Worm (Caenorhabditis elegans): ENCODE results near the gene srg-61.

srg-61 gene

DNA sequence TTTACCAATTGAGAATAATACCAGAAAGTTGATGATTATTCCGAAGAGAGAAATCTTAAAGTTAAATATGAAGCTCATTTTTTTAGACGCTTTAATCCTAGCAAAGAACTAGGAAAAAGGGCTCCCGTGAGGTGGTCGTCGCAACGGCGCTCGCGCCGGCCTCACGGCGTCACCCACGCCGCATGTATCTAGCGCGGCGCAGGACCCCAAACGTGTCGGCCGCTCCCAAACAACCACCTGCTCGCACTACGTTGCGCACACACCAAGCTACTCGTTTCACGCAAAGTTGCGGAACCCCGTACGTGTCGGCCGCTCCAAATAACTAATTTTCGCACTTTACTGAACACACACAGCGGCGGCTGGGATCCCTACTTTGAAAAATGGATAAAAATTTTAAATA, 6.3 kb upstream of the srg-61 start:
- TF ChIP-seq dao-5 (tag; optimal IDR thresholded peaks at IDR 0.05) (no peak), W03F9.2 (tag; optimal IDR thresholded peaks at IDR 0.05) (no peak), him-1 (tag; optimal IDR thresholded peaks at IDR 0.05) (no peak)

ce11 chrV:2742298-2742697, 2.2 kb upstream of the srg-61 start, which contains the start of gene srg-62:
srg-62 (minus strand) TSS chrV:2742398.
- TF ChIP-seq dao-5 (tag; optimal IDR thresholded peaks at IDR 0.05) (no peak), him-1 (tag; optimal IDR thresholded peaks at IDR 0.05) (no peak), W03F9.2 (tag; optimal IDR thresholded peaks at IDR 0.05) (no peak)

DNA sequence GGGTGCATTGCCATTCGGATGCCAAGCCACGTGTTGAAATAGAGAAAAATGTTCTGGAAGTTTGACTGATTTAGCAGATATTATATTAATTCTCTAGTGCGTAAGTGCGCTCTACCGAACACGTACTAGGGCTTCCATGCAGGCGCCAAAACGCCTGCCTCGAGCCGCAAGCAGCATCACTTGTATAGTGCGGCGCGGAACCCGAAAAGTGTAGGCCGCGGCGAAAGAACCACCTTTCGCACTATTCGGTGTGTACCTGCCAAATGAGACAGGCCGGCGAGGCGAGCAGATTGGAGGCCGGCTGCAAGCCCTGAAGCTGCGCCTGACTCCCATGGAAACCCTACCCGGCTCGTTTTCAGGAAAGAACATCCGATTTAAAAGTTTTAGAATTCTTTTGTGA, 521 bp downstream of the srg-61 start:
- no peak for TF ChIP-seq dao-5 (tag; optimal IDR thresholded peaks at IDR 0.05)
- TF ChIP-seq him-1 (tag; optimal IDR thresholded peaks at IDR 0.05): no peak
- no peak for TF ChIP-seq W03F9.2 (tag; optimal IDR thresholded peaks at IDR 0.05)

ce11 chrV:2738174-2738573, 2.0 kb downstream of the srg-61 start, which contains the start of gene srg-56:
srg-56 (minus strand) TSS chrV:2738274.
- no peak for TF ChIP-seq him-1 (tag; optimal IDR thresholded peaks at IDR 0.05)
- TF ChIP-seq dao-5 (tag; optimal IDR thresholded peaks at IDR 0.05): no peak
- TF ChIP-seq W03F9.2 (tag; optimal IDR thresholded peaks at IDR 0.05): no peak

DNA sequence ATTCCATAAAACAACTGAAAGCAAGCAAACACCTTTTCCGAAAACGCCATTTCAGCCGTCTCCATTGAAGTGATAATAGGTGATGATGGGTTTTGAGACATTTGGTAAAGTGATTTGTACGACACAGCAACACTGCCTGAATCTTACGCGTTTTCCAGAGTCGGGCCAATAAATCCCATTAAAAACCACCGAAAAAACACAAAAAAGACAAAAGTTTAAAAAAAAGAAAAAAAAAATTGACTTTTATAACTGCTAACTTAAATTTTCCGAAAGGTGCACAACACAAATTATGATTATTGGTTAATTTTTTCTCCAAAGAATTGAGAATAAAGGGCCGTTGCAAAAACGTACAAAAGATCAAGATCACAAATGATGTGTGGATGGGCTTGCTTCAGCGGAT, 5.8 kb downstream of the srg-61 start, which contains the start of gene srg-57:
srg-57 (minus strand) TSS at position 101 of the 400 bp plus-strand sequence.
- no peak for TF ChIP-seq him-1 (tag; optimal IDR thresholded peaks at IDR 0.05)
- TF ChIP-seq W03F9.2 (tag; optimal IDR thresholded peaks at IDR 0.05): no peak
- TF ChIP-seq dao-5 (tag; optimal IDR thresholded peaks at IDR 0.05): no peak

DNA sequence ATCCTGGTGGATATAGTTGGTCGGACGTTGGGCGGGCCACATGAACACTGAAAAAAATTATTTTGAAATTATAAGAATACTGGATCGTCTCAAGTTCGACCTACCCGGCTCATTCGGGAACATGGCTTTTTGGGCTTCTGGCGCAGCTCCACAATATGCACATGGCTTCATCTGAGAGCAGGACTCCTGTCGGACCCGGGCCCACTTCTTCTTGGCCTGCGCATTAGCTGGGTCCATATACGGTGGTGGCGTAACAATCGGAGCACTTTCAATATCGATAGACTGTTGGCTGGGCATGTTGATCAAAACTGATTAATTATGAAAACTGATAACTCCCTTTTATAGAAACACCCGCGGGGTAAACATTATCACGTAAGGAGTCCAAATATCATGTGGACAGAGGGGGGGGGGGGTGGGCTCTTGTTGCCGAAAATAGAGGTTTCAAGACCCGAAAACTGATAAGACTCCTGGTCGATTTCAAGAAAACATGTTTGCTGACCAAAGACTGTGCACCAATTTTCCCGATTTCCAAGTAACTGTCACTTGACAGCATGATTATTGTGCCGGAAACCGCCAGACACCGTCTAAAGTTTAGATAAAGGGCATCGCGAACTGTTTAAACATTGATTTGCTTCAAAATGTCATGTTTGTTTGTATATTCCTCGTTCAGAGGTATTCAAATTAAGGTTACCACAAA, 9.2 kb downstream of the srg-61 start, which contains the start of gene dod-3:
dod-3 (minus strand) TSS at position 315 of the 697 bp plus-strand sequence.
- TF ChIP-seq dao-5 (tag; optimal IDR thresholded peaks at IDR 0.05) (no peak), W03F9.2 (tag; optimal IDR thresholded peaks at IDR 0.05) (no peak), him-1 (tag; optimal IDR thresholded peaks at IDR 0.05) (no peak)

- TF ChIP-seq him-1 (tag; optimal IDR thresholded peaks at IDR 0.05) (no peak), dao-5 (tag; optimal IDR thresholded peaks at IDR 0.05) (no peak), W03F9.2 (tag; optimal IDR thresholded peaks at IDR 0.05) (no peak)
Measured at ce11 chrV:2728236-2728635, 11.9 kb downstream of the srg-61 start, which contains the start of gene str-33. str-33 (plus strand) TSS chrV:2728536.

- TF ChIP-seq dao-5 (tag; optimal IDR thresholded peaks at IDR 0.05): no peak
- TF ChIP-seq him-1 (tag; optimal IDR thresholded peaks at IDR 0.05): no peak
- TF ChIP-seq W03F9.2 (tag; optimal IDR thresholded peaks at IDR 0.05): no peak
Measured at ce11 chrV:2727101-2727500, 13.0 kb downstream of the srg-61 start, which contains the start of gene str-13. str-13 (minus strand) TSS chrV:2727201.

DNA sequence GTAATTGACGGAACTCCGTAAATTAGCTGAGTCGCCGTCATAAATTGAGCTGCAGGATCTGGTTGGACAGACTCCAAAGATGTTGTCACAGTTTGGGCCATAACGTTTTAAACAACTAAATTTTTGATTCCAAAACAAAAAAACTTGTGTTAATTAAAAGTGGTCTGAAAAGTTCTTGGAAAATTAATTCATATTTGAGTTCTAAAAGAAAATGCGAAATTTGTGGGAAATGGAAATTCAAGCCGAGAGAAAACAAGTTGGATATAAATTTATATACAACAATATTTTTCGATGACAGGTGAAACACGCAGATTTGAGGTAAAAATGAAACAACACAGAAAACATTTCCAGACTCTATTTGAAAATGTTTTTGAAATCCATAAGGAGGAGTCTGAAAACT, 14.9 kb downstream of the srg-61 start, which contains the start of gene srg-59:
srg-59 (minus strand) TSS at position 101 of the 400 bp plus-strand sequence.
- no peak for TF ChIP-seq him-1 (tag; optimal IDR thresholded peaks at IDR 0.05)
- TF ChIP-seq W03F9.2 (tag; optimal IDR thresholded peaks at IDR 0.05): no peak
- no peak for TF ChIP-seq dao-5 (tag; optimal IDR thresholded peaks at IDR 0.05)

- TF ChIP-seq him-1 (tag; optimal IDR thresholded peaks at IDR 0.05): no peak
- TF ChIP-seq dao-5 (tag; optimal IDR thresholded peaks at IDR 0.05): no peak
- TF ChIP-seq W03F9.2 (tag; optimal IDR thresholded peaks at IDR 0.05): no peak
Measured at ce11 chrV:2722555-2722954, 17.6 kb downstream of the srg-61 start, which contains the start of gene srg-60. srg-60 (minus strand) TSS chrV:2722655.

DNA sequence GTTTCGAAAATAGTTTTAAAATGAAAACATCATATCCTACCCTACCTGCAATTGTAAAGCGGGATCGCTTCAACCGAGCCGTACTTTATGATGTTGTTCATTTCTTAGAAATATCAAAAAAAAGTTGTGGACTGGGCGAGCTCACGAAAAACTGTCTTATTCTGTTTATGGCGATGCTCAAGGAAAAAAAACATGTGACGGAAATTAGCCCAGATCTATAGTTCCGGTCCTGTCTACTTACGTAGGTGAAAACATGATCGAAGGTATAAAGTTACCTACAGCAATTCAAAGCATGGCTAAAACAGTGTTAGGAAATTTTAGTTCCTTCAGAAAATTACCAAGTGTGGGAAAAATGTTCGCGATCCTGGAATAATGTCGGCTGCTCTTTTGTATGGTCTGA, 19.4 kb downstream of the srg-61 start, which contains the start of gene srt-27:
srt-27 (minus strand) TSS at position 101 of the 400 bp plus-strand sequence.
- TF ChIP-seq him-1 (tag; optimal IDR thresholded peaks at IDR 0.05) (no peak), W03F9.2 (tag; optimal IDR thresholded peaks at IDR 0.05) (no peak), dao-5 (tag; optimal IDR thresholded peaks at IDR 0.05) (no peak)

DNA sequence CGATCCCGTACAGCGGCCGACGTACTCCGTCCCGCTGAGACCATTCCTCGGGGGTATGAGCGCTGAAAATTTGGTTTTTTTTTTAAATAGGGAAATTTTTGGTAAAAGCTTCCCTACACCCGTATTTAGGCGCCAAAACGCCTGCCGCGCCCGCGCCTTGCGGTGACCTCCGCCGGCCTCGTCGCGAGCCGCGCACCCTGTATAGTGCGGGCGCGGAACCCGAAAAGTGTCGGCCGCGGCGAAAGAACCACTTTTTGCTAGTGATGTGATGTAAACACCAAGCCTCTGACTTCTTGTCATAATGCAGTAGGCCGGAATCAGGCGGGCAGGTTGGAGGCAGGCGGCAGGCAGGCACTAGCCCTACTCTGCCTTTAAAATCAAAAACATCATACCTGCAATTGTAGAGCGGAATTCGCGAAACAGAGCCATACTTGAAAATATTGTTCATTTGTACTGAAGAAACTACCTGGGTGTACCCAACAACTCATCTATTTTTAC, 21.4 kb downstream of the srg-61 start, which contains the start of gene srt-29:
srt-29 (minus strand) TSS at position 448 of the 498 bp plus-strand sequence.
- TF ChIP-seq him-1 (tag; optimal IDR thresholded peaks at IDR 0.05): no peak
- no peak for TF ChIP-seq W03F9.2 (tag; optimal IDR thresholded peaks at IDR 0.05)
- TF ChIP-seq dao-5 (tag; optimal IDR thresholded peaks at IDR 0.05): no peak

DNA sequence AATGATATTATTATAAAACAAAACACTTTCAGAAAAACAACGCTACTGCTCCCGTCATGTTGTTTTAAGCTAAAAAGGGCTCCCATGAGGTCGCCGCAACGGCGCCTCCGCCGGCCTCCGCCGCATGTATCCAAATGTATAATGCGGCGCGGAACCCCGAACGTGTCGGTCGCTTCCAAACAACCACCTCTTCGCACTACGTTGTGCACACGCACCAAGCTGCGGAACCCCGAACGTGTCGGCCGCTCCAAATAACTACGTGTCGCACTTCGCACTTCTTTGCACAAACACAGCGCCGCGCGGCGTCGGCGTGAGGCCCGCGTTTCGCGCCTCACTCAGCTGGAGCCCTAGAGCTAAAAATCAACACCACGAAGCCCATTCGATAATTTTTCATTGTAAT, 23.2 kb downstream of the srg-61 start:
- no peak for TF ChIP-seq dao-5 (tag; optimal IDR thresholded peaks at IDR 0.05)
- no peak for TF ChIP-seq him-1 (tag; optimal IDR thresholded peaks at IDR 0.05)
- no peak for TF ChIP-seq W03F9.2 (tag; optimal IDR thresholded peaks at IDR 0.05)

DNA sequence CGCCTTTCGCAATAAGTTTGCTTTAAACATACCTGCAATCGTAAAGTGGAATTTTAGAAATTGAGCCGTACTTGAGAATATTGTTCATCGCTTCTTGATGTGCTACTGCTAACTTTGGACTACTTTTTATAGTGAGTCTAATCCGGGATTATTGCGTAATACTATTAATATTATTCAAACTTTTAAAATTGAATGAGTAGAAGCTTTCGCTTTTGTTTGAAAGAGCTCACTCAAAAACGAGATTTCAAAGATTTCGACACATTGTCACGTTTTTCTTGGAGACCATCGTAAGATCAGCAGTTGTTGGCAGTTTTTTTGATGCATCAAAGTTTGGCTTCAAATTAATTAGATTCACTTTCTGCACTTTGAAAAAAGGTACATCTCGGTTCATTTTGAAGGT, 26.6 kb downstream of the srg-61 start, which contains the start of gene srt-28:
srt-28 (minus strand) TSS at position 101 of the 400 bp plus-strand sequence.
- TF ChIP-seq W03F9.2 (tag; optimal IDR thresholded peaks at IDR 0.05): no peak
- TF ChIP-seq him-1 (tag; optimal IDR thresholded peaks at IDR 0.05): no peak
- no peak for TF ChIP-seq dao-5 (tag; optimal IDR thresholded peaks at IDR 0.05)
